Fruit fly (Drosophila melanogaster): ENCODE measurements around the gene Kyat.

- TF ChIP-seq CG5204 (GFP tag; optimal IDR thresholded peaks at IDR 0.05) (no peak), kay (GFP tag; ENCODE audit: borderline replicate concordance) (no peak), tj (GFP tag; optimal IDR thresholded peaks at IDR 0.05) (no peak), cnc (optimal IDR thresholded peaks at IDR 0.05) (no peak), CG7045 (GFP tag; optimal IDR thresholded peaks at IDR 0.05) (no peak), pad (GFP tag; optimal IDR thresholded peaks at IDR 0.05) (no peak), Hr96 (GFP tag; optimal IDR thresholded peaks at IDR 0.05) (no peak), Clk (GFP tag; optimal IDR thresholded peaks at IDR 0.05) (no peak), CG7101 (tag; optimal IDR thresholded peaks at IDR 0.05) (no peak)
Measured at dm6 chr3R:11820148-11820547, 2.1 kb downstream of the Kyat start.
